Fruit fly (Drosophila melanogaster) whole organism, embryonic: ENCODE results near the gene ssp3.

Experiments used
- Bgb ChIP-seq: fragments of 200-800 bp; sonication (Bioruptor generic); IDR thresholded peaks from 2 replicates; pipeline ENCODE4 v1.3.6; 2022; ENCODE audit warnings: missing biosample characterization, missing genetic modification characterization; ENCODE audit not compliant: partially characterized antibody
- CG10321 ChIP-seq: fragments of 200-800 bp; sonication (Bioruptor generic); IDR thresholded peaks from 2 replicates; pipeline ENCODE4 v1.3.6; 2022; ENCODE audit warnings: missing biosample characterization, missing genetic modification characterization
- CG10565 ChIP-seq: fragments of 200-800 bp; sonication (Bioruptor generic); optimal IDR thresholded peaks from 3 replicates; lab custom pipeline; 2016; ENCODE audit warnings: missing biosample characterization, mild to moderate bottlenecking, missing genetic modification characterization
- CG10959 ChIP-seq: fragments of 200-800 bp; sonication (Bioruptor generic); IDR thresholded peaks from 2 replicates; pipeline ENCODE4 v1.3.6; 2022; ENCODE audit warnings: missing biosample characterization, missing genetic modification characterization
- CG11696 ChIP-seq: fragments of 200-800 bp; sonication (Bioruptor generic); IDR thresholded peaks from 2 replicates; pipeline ENCODE4 v1.3.6; 2022; ENCODE audit warnings: missing biosample characterization, missing genetic modification characterization
- CG11723 ChIP-seq: fragments of 200-800 bp; sonication (Bioruptor generic); optimal IDR thresholded peaks from 2 replicates; lab custom pipeline; 2017; ENCODE audit warnings: missing biosample characterization, mild to moderate bottlenecking, missing genetic modification characterization
- CG14441 ChIP-seq: fragments of 200-800 bp; sonication (Bioruptor generic); IDR thresholded peaks from 2 replicates; pipeline ENCODE4 v1.3.6; 2022; ENCODE audit warnings: missing biosample characterization, missing genetic modification characterization
- CG15073 ChIP-seq: fragments of 200-800 bp; sonication (Bioruptor generic); optimal IDR thresholded peaks from 2 replicates; lab custom pipeline; 2016; ENCODE audit warnings: missing biosample characterization, missing genetic modification characterization
- CG16779 ChIP-seq: fragments of 200-800 bp; sonication (Bioruptor generic); IDR thresholded peaks from 2 replicates; pipeline ENCODE4 v1.3.6; 2022; ENCODE audit warnings: missing biosample characterization, missing genetic modification characterization
- CG17568 ChIP-seq: fragments of 200-800 bp; sonication (Bioruptor generic); optimal IDR thresholded peaks from 2 replicates; lab custom pipeline; 2018; ENCODE audit warnings: missing biosample characterization, mild to moderate bottlenecking, missing genetic modification characterization, moderate library complexity
- CG18011 ChIP-seq: fragments of 200-800 bp; sonication (Bioruptor generic); optimal IDR thresholded peaks from 2 replicates; lab custom pipeline; 2017; ENCODE audit warnings: missing biosample characterization, missing genetic modification characterization, mild to moderate bottlenecking, moderate library complexity, missing genotype
- CG30020 ChIP-seq: fragments of 200-800 bp; optimal IDR thresholded peaks from 2 replicates; lab custom pipeline; 2019; ENCODE audit warnings: missing biosample characterization, mild to moderate bottlenecking, missing genetic modification characterization, moderate library complexity
- CG34224 ChIP-seq: fragments of 200-800 bp; sonication (Bioruptor generic); IDR thresholded peaks from 3 replicates; pipeline ENCODE4 v1.3.6; 2022; ENCODE audit warnings: missing biosample characterization, missing genetic modification characterization; ENCODE audit not compliant: partially characterized antibody
- CG3847 ChIP-seq: fragments of 200-800 bp; sonication (Bioruptor generic); IDR thresholded peaks from 2 replicates; pipeline ENCODE4 v1.3.6; 2022; ENCODE audit warnings: missing biosample characterization, missing genetic modification characterization
- CG4707 ChIP-seq: fragments of 200-800 bp; sonication (Bioruptor generic); optimal IDR thresholded peaks from 2 replicates; lab custom pipeline; 2018; ENCODE audit warnings: missing biosample characterization, mild to moderate bottlenecking, missing genetic modification characterization, moderate library complexity
- CG6765 ChIP-seq: fragments of 200-800 bp; sonication (Bioruptor generic); optimal IDR thresholded peaks from 3 replicates; lab custom pipeline; 2017; ENCODE audit warnings: missing biosample characterization, mild to moderate bottlenecking, missing genetic modification characterization
- CG8944 ChIP-seq: fragments of 200-800 bp; sonication (Bioruptor generic); optimal IDR thresholded peaks from 3 replicates; lab custom pipeline; 2016; ENCODE audit warnings: missing biosample characterization, missing genetic modification characterization
- CG9932 ChIP-seq: fragments of 200-800 bp; sonication (Bioruptor generic); IDR thresholded peaks from 2 replicates; pipeline ENCODE4 v1.3.6; 2022; ENCODE audit warnings: missing biosample characterization, missing genetic modification characterization
- E2f2 ChIP-seq: fragments of 200-800 bp; sonication (Bioruptor generic); IDR thresholded peaks from 2 replicates; pipeline ENCODE4 v1.3.6; 2022; ENCODE audit warnings: missing biosample characterization, missing genetic modification characterization
- HLH54F ChIP-seq: fragments of 200-800 bp; sonication (Bioruptor generic); optimal IDR thresholded peaks from 3 replicates; lab custom pipeline; 2016; ENCODE audit warnings: missing biosample characterization, missing genetic modification characterization
- Hsf ChIP-seq: fragments of 200-800 bp; sonication (Bioruptor generic); optimal IDR thresholded peaks from 3 replicates; lab custom pipeline; 2016; ENCODE audit warnings: missing biosample characterization, missing genetic modification characterization
- MBD-R2 ChIP-seq: fragments of 200-800 bp; sonication (Bioruptor generic); IDR thresholded peaks from 2 replicates; pipeline ENCODE4 v1.3.6; 2022; ENCODE audit warnings: missing biosample characterization, missing genetic modification characterization
- MESR4 ChIP-seq: fragments of 200-800 bp; sonication (Bioruptor generic); optimal IDR thresholded peaks from 2 replicates; lab custom pipeline; 2018; ENCODE audit warnings: missing biosample characterization, mild to moderate bottlenecking, missing genetic modification characterization, moderate library complexity
- Med ChIP-seq: fragments of 200-800 bp; sonication (Bioruptor generic); peaks from one replicate; lab custom pipeline; 2016; ENCODE audit warnings: missing biosample characterization, missing genetic modification characterization, mild to moderate bottlenecking, inconsistent platforms, moderate library complexity
- Stat92E ChIP-seq, 3 experiments: fragments of >200 bp in 2 of 3; fragments of 200-800 bp in 1 of 3; sonication (Bioruptor generic) in 1 of 3; optimal IDR thresholded peaks; 2 replicates each; lab custom pipeline; 2017 to 2019; ENCODE audit warnings: missing biosample characterization in 3 of 3, missing genetic modification characterization in 3 of 3, mild to moderate bottlenecking in 1 of 3, moderate library complexity in 1 of 3
- caup ChIP-seq: fragments of 200-800 bp; sonication (Bioruptor generic); optimal IDR thresholded peaks from 3 replicates; lab custom pipeline; 2017; ENCODE audit warnings: missing biosample characterization, mild to moderate bottlenecking, missing genetic modification characterization, moderate library complexity; ENCODE audit not compliant: severe bottlenecking
- corto ChIP-seq: fragments of 200-800 bp; sonication (Bioruptor generic); optimal IDR thresholded peaks from 2 replicates; lab custom pipeline; 2016; ENCODE audit warnings: missing biosample characterization, mild to moderate bottlenecking, missing genetic modification characterization, moderate library complexity
- crp ChIP-seq, 2 experiments: fragments of 200-800 bp; sonication (Bioruptor generic); optimal IDR thresholded peaks; 2 replicates in 1 of 2; 3 replicates in 1 of 2; lab custom pipeline; 2017; ENCODE audit warnings: missing biosample characterization in 2 of 2, missing genetic modification characterization in 2 of 2, mild to moderate bottlenecking in 1 of 2, moderate library complexity in 1 of 2
- dpn ChIP-seq, 2 experiments: fragments of 200-800 bp; sonication (Bioruptor generic); optimal IDR thresholded peaks; 3 replicates each; lab custom pipeline; 2016; ENCODE audit warnings: missing biosample characterization in 2 of 2, missing genetic modification characterization in 2 of 2
- ems ChIP-seq: fragments of 200-800 bp; sonication (Bioruptor generic); optimal IDR thresholded peaks from 3 replicates; lab custom pipeline; 2016; ENCODE audit warnings: missing biosample characterization, missing genetic modification characterization
- fd102C ChIP-seq: fragments of 200-800 bp; sonication (Bioruptor generic); optimal IDR thresholded peaks from 2 replicates; lab custom pipeline; 2018; ENCODE audit warnings: missing biosample characterization, mild to moderate bottlenecking, missing genetic modification characterization, moderate library complexity
- fd96Cb ChIP-seq: fragments of 200-800 bp; sonication (Bioruptor generic); optimal IDR thresholded peaks from 2 replicates; lab custom pipeline; 2018; ENCODE audit warnings: missing biosample characterization, mild to moderate bottlenecking, missing genetic modification characterization, moderate library complexity
- grau ChIP-seq: fragments of 200-800 bp; optimal IDR thresholded peaks from 3 replicates; lab custom pipeline; 2019; ENCODE audit warnings: missing biosample characterization, mild to moderate bottlenecking, missing genetic modification characterization, moderate library complexity
- jigr1 ChIP-seq: fragments of 200-800 bp; sonication (Bioruptor generic); IDR thresholded peaks from 3 replicates; pipeline ENCODE4 v1.3.6; 2022; ENCODE audit warnings: missing biosample characterization, missing genetic modification characterization
- ken ChIP-seq: fragments of 200-800 bp; sonication (Bioruptor generic); IDR thresholded peaks from 3 replicates; pipeline ENCODE4 v1.3.6; 2022; ENCODE audit warnings: missing biosample characterization, missing genetic modification characterization
- klu ChIP-seq: fragments of 200-800 bp; sonication (Bioruptor generic); IDR thresholded peaks from 2 replicates; pipeline ENCODE4 v1.3.6; 2022; ENCODE audit warnings: missing biosample characterization, missing genetic modification characterization
- lab ChIP-seq: fragments of 200-800 bp; sonication (Bioruptor generic); optimal IDR thresholded peaks from 3 replicates; lab custom pipeline; 2017; ENCODE audit warnings: missing biosample characterization, missing genetic modification characterization, mild to moderate bottlenecking, moderate library complexity, missing genetic modification reagents
- nom ChIP-seq: fragments of 200-800 bp; sonication (Bioruptor generic); optimal IDR thresholded peaks from 2 replicates; lab custom pipeline; 2017; ENCODE audit warnings: missing biosample characterization, missing genetic modification characterization, mild to moderate bottlenecking, moderate library complexity, missing genetic modification reagents
- oc ChIP-seq: fragments of 200-800 bp; sonication (Bioruptor generic); optimal IDR thresholded peaks from 2 replicates; lab custom pipeline; 2018; ENCODE audit warnings: missing biosample characterization, mild to moderate bottlenecking, missing genetic modification characterization, moderate library complexity
- odd ChIP-seq: fragments of 200-800 bp; sonication (Bioruptor generic); optimal IDR thresholded peaks from 2 replicates; lab custom pipeline; 2017; ENCODE audit warnings: missing biosample characterization, mild to moderate bottlenecking, missing genetic modification characterization
- pan ChIP-seq, 4 experiments: fragments of >200 bp in 3 of 4; fragments of 200-800 bp in 1 of 4; sonication (Bioruptor generic) in 1 of 4; optimal IDR thresholded peaks in 3 of 4; IDR thresholded peaks in 1 of 4; 2 replicates each; pipeline versions ENCODE4 v1.3.6 to Lab custom; 2017 to 2022; ENCODE audit warnings: missing biosample characterization in 2 of 4, missing genetic modification characterization in 2 of 4, mixed read lengths in 1 of 4
- pzg ChIP-seq: fragments of 200-800 bp; sonication (Bioruptor generic); optimal IDR thresholded peaks from 3 replicates; lab custom pipeline; 2018; ENCODE audit warnings: missing biosample characterization, mild to moderate bottlenecking, missing genetic modification characterization, moderate library complexity
- run ChIP-seq: fragments of 200-800 bp; sonication (Bioruptor generic); optimal IDR thresholded peaks from 3 replicates; lab custom pipeline; 2018; ENCODE audit warnings: missing biosample characterization, mild to moderate bottlenecking, missing genetic modification characterization
- sisA ChIP-seq: fragments of 200-800 bp; sonication (Bioruptor generic); IDR thresholded peaks from 2 replicates; pipeline ENCODE4 v1.3.6; 2022; ENCODE audit warnings: missing biosample characterization, missing genetic modification characterization
- toy ChIP-seq: fragments of 200-800 bp; sonication (Bioruptor generic); IDR thresholded peaks from 2 replicates; pipeline ENCODE4 v1.3.6; 2022; ENCODE audit warnings: missing biosample characterization, missing genetic modification characterization
- trem ChIP-seq: fragments of 200-800 bp; optimal IDR thresholded peaks from 3 replicates; lab custom pipeline; 2019; ENCODE audit warnings: missing biosample characterization, mild to moderate bottlenecking, missing genetic modification characterization, moderate library complexity
- ttk ChIP-seq: fragments of 200-800 bp; sonication (Bioruptor generic); IDR thresholded peaks from 2 replicates; pipeline ENCODE4 v2.1.2; 2022; ENCODE audit warnings: missing biosample characterization, missing genetic modification characterization
- twi ChIP-seq: fragments of 200-800 bp; optimal IDR thresholded peaks from 2 replicates; lab custom pipeline; 2019; ENCODE audit warnings: missing biosample characterization, mild to moderate bottlenecking, missing genetic modification characterization, moderate library complexity

The ssp3 gene

DNA sequence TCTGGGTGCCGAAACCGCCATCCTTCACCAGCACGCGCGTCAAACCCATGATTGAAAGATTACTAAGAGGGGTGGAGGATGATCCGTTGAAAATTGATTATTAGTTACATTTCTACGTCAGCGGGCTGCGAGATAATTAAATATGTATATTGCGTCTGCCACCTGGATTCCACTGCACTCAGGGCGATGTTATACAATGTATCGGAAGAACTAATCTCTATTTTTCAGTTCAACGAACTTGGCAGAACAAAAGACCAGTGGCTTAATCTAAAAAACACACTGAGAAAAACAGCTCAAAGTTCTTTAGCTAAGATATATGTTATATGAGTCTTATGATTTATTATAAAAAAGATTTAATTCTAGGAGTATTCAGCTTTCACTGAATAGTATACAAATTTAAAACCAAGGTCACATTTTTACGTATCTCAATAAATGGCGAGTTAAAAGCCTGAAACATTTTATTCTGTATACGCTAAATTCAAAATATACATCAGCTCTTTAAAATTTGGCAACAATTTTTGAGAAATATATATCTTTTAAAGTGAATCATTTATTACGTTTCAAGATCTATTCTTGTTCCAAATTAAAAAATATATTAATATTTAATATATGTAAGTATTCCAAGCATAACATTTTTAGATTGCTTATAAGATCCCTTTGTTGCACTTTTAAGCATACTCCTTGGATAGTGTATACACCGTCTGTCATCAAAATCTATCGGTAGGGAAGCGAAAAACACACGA, 9.9 kb upstream of the ssp3 start (continued):
- TF ChIP-seq jigr1 (GFP tag; lab: Robert Waterston, UW) (no peak), caup (GFP tag; lab: Kevin White, UChicago) (no peak), Stat92E (GFP tag; optimal IDR thresholded peaks at IDR 0.05; lab: Kevin White, UChicago) (no peak), CG10565 (GFP tag; lab: Kevin White, UChicago) (no peak), pan (optimal IDR thresholded peaks at IDR 0.05; lab: Kevin White, UChicago) (no peak), pan (GFP tag; optimal IDR thresholded peaks at IDR 0.05 in 1 of 2, IDR thresholded peaks at IDR 0.05 in 1 of 2) (no peak), MESR4 (GFP tag; lab: Kevin White, UChicago) (no peak), ttk (no peak), CG11696 (0 out of 2 replicates have a peak, but pooled peaks have one; percentile 8), klu (GFP tag; lab: Robert Waterston, UW) (no peak), CG4707 (GFP tag; lab: Kevin White, UChicago) (no peak), CG16779 (GFP tag; lab: Robert Waterston, UW) (no peak), fd102C (no peak), trem (no peak), Bgb (GFP tag; lab: Robert Waterston, UW) (no peak), CG18011 (no peak), grau (tag; lab: Kevin White, UChicago) (peak; percentile 70), sisA (GFP tag; lab: Robert Waterston, UW) (no peak), pzg (GFP tag; lab: Kevin White, UChicago) (no peak), dpn (GFP tag; optimal IDR thresholded peaks at IDR 0.05; lab: Kevin White, UChicago) (peak in 1 of 2 experiments; percentile 10), CG3847 (GFP tag; lab: Robert Waterston, UW) (0 out of 2 replicates have a peak, but pooled peaks have one; percentile 14), CG34224 (GFP tag; lab: Robert Waterston, UW) (no peak), lab (no peak), crp (GFP tag; optimal IDR thresholded peaks at IDR 0.05; lab: Kevin White, UChicago) (no peak), oc (tag; lab: Kevin White, UChicago) (no peak), Med (no peak), CG11723 (GFP tag; lab: Kevin White, UChicago) (no peak), corto (no peak), Hsf (no peak), run (tag; lab: Kevin White, UChicago) (no peak), CG6765 (GFP tag; lab: Kevin White, UChicago) (no peak), CG15073 (GFP tag; lab: Kevin White, UChicago) (no peak), CG14441 (GFP tag; lab: Robert Waterston, UW) (no peak), fd96Cb (peak; percentile 18), CG10959 (GFP tag; lab: Robert Waterston, UW) (no peak), MBD-R2 (GFP tag; lab: Robert Waterston, UW) (0 out of 2 replicates have a peak, but pooled peaks have one; percentile 6), CG17568 (GFP tag; lab: Kevin White, UChicago) (no peak), CG9932 (peak; percentile 41; the same call in 1 of the 2 replicates), ken (GFP tag; lab: Robert Waterston, UW) (no peak), twi (no peak), nom (no peak), CG10321 (GFP tag; lab: Robert Waterston, UW) (no peak), E2f2 (GFP tag; lab: Robert Waterston, UW) (no peak), ems (GFP tag; lab: Kevin White, UChicago) (no peak), toy (GFP tag; lab: Robert Waterston, UW) (no peak), CG8944 (no peak), HLH54F (no peak), odd (GFP tag; lab: Kevin White, UChicago) (peak; percentile 25), CG30020 (tag; lab: Kevin White, UChicago) (no peak)
